Worm (Caenorhabditis elegans): ENCODE measurements around the gene cdh-3.

The cdh-3 gene

ce11 chrIII:7692287-7692686, 62.0 kb downstream of the cdh-3 start:
- no peak for TF ChIP-seq zip-4 (GFP tag; optimal IDR thresholded peaks at IDR 0.05)
- TF ChIP-seq unc-62 (GFP tag; optimal IDR thresholded peaks at IDR 0.05): no peak
- no peak for TF ChIP-seq C04F5.9 (tag; optimal IDR thresholded peaks at IDR 0.05)
- no peak for TF ChIP-seq nhr-20 (tag; optimal IDR thresholded peaks at IDR 0.05)
- no peak for TF ChIP-seq ces-1 (GFP tag; optimal IDR thresholded peaks at IDR 0.05)

Data from whole organism, L1 larva.